Fruit fly (Drosophila melanogaster) whole organism, wandering third instar larva: Measurements from ENCODE around the gene Sema1a.
A peak's percentile ranks its signal among the peaks of the same experiment; 100 is the strongest.

Experiments
- Abd-B ChIP-seq: fragments of >200 bp; optimal IDR thresholded peaks from 2 replicates; lab custom pipeline; 2017; ENCODE audit warnings: missing biosample characterization, missing genetic modification characterization
- CG32264 ChIP-seq: fragments of 200-800 bp; sonication (Bioruptor generic); optimal IDR thresholded peaks from 2 replicates; lab custom pipeline; 2016; ENCODE audit warnings: missing biosample characterization, missing genetic modification characterization
- CG9705 ChIP-seq: fragments of 200-800 bp; sonication (Bioruptor generic); optimal IDR thresholded peaks from 2 replicates; lab custom pipeline; 2018; ENCODE audit warnings: missing biosample characterization, mild to moderate bottlenecking, missing genetic modification characterization
- CrebA ChIP-seq: fragments of 200-800 bp; sonication (Bioruptor generic); optimal IDR thresholded peaks from 2 replicates; lab custom pipeline; 2016; ENCODE audit warnings: missing biosample characterization, mild to moderate bottlenecking, missing genetic modification characterization, borderline replicate concordance
- Dfd ChIP-seq: fragments of >200 bp; optimal IDR thresholded peaks from 2 replicates; lab custom pipeline; 2017; ENCODE audit warnings: missing biosample characterization, missing genetic modification characterization
- Dif ChIP-seq: fragments of 200-275, 200-300 bp; sonication (Bioruptor generic); optimal IDR thresholded peaks from 2 replicates; lab custom pipeline; 2018; ENCODE audit warnings: missing biosample characterization, missing genetic modification characterization; ENCODE audit not compliant: partially characterized antibody
- GATAd ChIP-seq: sonication (Bioruptor generic); optimal IDR thresholded peaks from 2 replicates; lab custom pipeline; 2016; ENCODE audit warnings: missing biosample characterization, missing genetic modification characterization
- HLH106 ChIP-seq: fragments of 200-800 bp; optimal IDR thresholded peaks from 3 replicates; lab custom pipeline; 2019; ENCODE audit warnings: missing biosample characterization, mild to moderate bottlenecking, missing genetic modification characterization, moderate library complexity
- Hnf4 ChIP-seq: fragments of 200-800 bp; sonication (Bioruptor generic); optimal IDR thresholded peaks from 2 replicates; lab custom pipeline; 2016; ENCODE audit warnings: missing biosample characterization, mild to moderate bottlenecking, missing genetic modification characterization
- Hr78 ChIP-seq: fragments of >200 bp; optimal IDR thresholded peaks from 2 replicates; lab custom pipeline; 2017; ENCODE audit warnings: missing biosample characterization, missing genetic modification characterization
- Hr83 ChIP-seq: fragments of 200-300 bp; sonication (Bioruptor generic); optimal IDR thresholded peaks from 2 replicates; lab custom pipeline; 2016; ENCODE audit warnings: missing biosample characterization, mild to moderate bottlenecking, missing genetic modification characterization, moderate library complexity; ENCODE audit not compliant: poor library complexity, severe bottlenecking
- Jra ChIP-seq: sonication (Bioruptor generic); optimal IDR thresholded peaks from 2 replicates; lab custom pipeline; 2016; ENCODE audit warnings: missing biosample characterization, missing genetic modification characterization
- Mio ChIP-seq: sonication (Bioruptor generic); optimal IDR thresholded peaks from 2 replicates; lab custom pipeline; 2016; ENCODE audit warnings: missing biosample characterization, missing genetic modification characterization
- Myc ChIP-seq: fragments of >200 bp; optimal IDR thresholded peaks from 2 replicates; lab custom pipeline; 2017
- N ChIP-seq: fragments of >200 bp; optimal IDR thresholded peaks from 2 replicates; lab custom pipeline; 2018; ENCODE audit warnings: missing biosample characterization, missing external identifiers, missing genetic modification characterization
- OdsH ChIP-seq: fragments of 200-800 bp; sonication (Bioruptor generic); optimal IDR thresholded peaks from 2 replicates; lab custom pipeline; 2016; ENCODE audit warnings: missing biosample characterization, mild to moderate bottlenecking, missing genetic modification characterization
- Rel ChIP-seq, 2 experiments: fragments of 200-800 bp; sonication (Bioruptor generic) in 1 of 2; optimal IDR thresholded peaks; 2 replicates in 1 of 2; 3 replicates in 1 of 2; lab custom pipeline; 2016 to 2019; ENCODE audit warnings: mild to moderate bottlenecking in 2 of 2, missing biosample characterization in 2 of 2, missing genetic modification characterization in 2 of 2, moderate library complexity in 1 of 2
- Sp1 ChIP-seq: fragments of 200-800 bp; sonication (Bioruptor generic); optimal IDR thresholded peaks from 3 replicates; lab custom pipeline; 2019; ENCODE audit warnings: missing biosample characterization, mild to moderate bottlenecking, missing genetic modification characterization, moderate library complexity
- Vsx2 ChIP-seq: fragments of 200-300, 225-300 bp; sonication (Bioruptor generic); optimal IDR thresholded peaks from 2 replicates; lab custom pipeline; 2018; ENCODE audit warnings: missing biosample characterization, missing genetic modification characterization; ENCODE audit not compliant: partially characterized antibody
- br ChIP-seq: fragments of 200-800 bp; sonication (Bioruptor generic); optimal IDR thresholded peaks from 2 replicates; lab custom pipeline; 2016; ENCODE audit warnings: missing biosample characterization, missing genetic modification characterization
- brk ChIP-seq: fragments of 200-800 bp; sonication (Bioruptor generic); optimal IDR thresholded peaks from 2 replicates; lab custom pipeline; 2016; ENCODE audit warnings: missing biosample characterization, mild to moderate bottlenecking, missing genetic modification characterization
- dl ChIP-seq, 2 experiments: fragments of 175-275, 200-275 bp in 1 of 2; fragments of 200-275 bp in 1 of 2; sonication (Bioruptor generic); optimal IDR thresholded peaks; lab custom pipeline; 2018; ENCODE audit warnings: mild to moderate bottlenecking in 2 of 2, missing biosample characterization in 2 of 2, missing genetic modification characterization in 2 of 2, moderate library complexity in 2 of 2; ENCODE audit not compliant: partially characterized antibody in 2 of 2, insufficient read depth in 1 of 2
- dmrt93B ChIP-seq: fragments of 200-800 bp; sonication (Bioruptor generic); optimal IDR thresholded peaks from 2 replicates; lab custom pipeline; 2018; ENCODE audit warnings: missing biosample characterization, mild to moderate bottlenecking, missing genetic modification characterization
- dsf ChIP-seq: sonication (Bioruptor generic); optimal IDR thresholded peaks from 2 replicates; lab custom pipeline; 2016; ENCODE audit warnings: missing biosample characterization, missing genetic modification characterization, borderline replicate concordance
- ey ChIP-seq: fragments of 200-800 bp; sonication (Bioruptor generic); optimal IDR thresholded peaks from 2 replicates; lab custom pipeline; 2016; ENCODE audit warnings: missing biosample characterization, missing genetic modification characterization
- foxo ChIP-seq, 2 experiments: fragments of 200-800 bp; sonication (Bioruptor generic); optimal IDR thresholded peaks; 2 replicates in 1 of 2; 3 replicates in 1 of 2; lab custom pipeline; 2016 to 2017; ENCODE audit warnings: missing biosample characterization in 2 of 2, missing genetic modification characterization in 2 of 2
- fru ChIP-seq: fragments of 200-800 bp; sonication (Bioruptor generic); optimal IDR thresholded peaks from 3 replicates; lab custom pipeline; 2016; ENCODE audit warnings: missing biosample characterization, mild to moderate bottlenecking, missing genetic modification characterization
- h ChIP-seq: fragments of 200-800 bp; sonication (Bioruptor generic); optimal IDR thresholded peaks from 3 replicates; lab custom pipeline; 2016; ENCODE audit warnings: missing biosample characterization, mild to moderate bottlenecking, missing genetic modification characterization
- jim ChIP-seq: fragments of 175-275, 200-325 bp; sonication (Bioruptor generic); optimal IDR thresholded peaks from 2 replicates; lab custom pipeline; 2016; ENCODE audit warnings: missing biosample characterization, mild to moderate bottlenecking, missing genetic modification characterization
- lola ChIP-seq: fragments of >200 bp; optimal IDR thresholded peaks from 2 replicates; lab custom pipeline; 2017; ENCODE audit warnings: missing biosample characterization, missing genetic modification characterization
- pan ChIP-seq: fragments of >200 bp; optimal IDR thresholded peaks from 2 replicates; lab custom pipeline; 2017
- psq ChIP-seq: fragments of 200-800 bp; sonication (Bioruptor generic); optimal IDR thresholded peaks from 3 replicates; lab custom pipeline; 2017; ENCODE audit warnings: missing biosample characterization, mild to moderate bottlenecking, missing genetic modification characterization, moderate library complexity
- rgr ChIP-seq: fragments of 200-800 bp; sonication (Bioruptor generic); optimal IDR thresholded peaks from 3 replicates; lab custom pipeline; 2016; ENCODE audit warnings: missing biosample characterization, mild to moderate bottlenecking, missing genetic modification characterization
- sage ChIP-seq: fragments of 200-800 bp; sonication (Bioruptor generic); optimal IDR thresholded peaks from 2 replicates; lab custom pipeline; 2016; ENCODE audit warnings: missing biosample characterization, mild to moderate bottlenecking, missing genetic modification characterization
- sv ChIP-seq: fragments of 200-800 bp; sonication (Bioruptor generic); optimal IDR thresholded peaks from 3 replicates; lab custom pipeline; 2016; ENCODE audit warnings: missing biosample characterization, missing genetic modification characterization
- tai ChIP-seq: sonication (Bioruptor generic); optimal IDR thresholded peaks from 2 replicates; lab custom pipeline; 2016; ENCODE audit warnings: missing biosample characterization, missing genetic modification characterization
- usp ChIP-seq: fragments of >200 bp; optimal IDR thresholded peaks from 2 replicates; lab custom pipeline; 2017; ENCODE audit warnings: missing biosample characterization, missing genetic modification characterization
- woc ChIP-seq: sonication (Bioruptor generic); optimal IDR thresholded peaks from 2 replicates; lab custom pipeline; 2016; ENCODE audit warnings: missing biosample characterization, mild to moderate bottlenecking, missing genetic modification characterization

Gene Sema1a

dm6 chr2L:8534515-8535295 lies 7.2 kb upstream of the Sema1a start (continued):
- TF ChIP-seq Vsx2 (GFP tag; lab: Kevin White, UChicago) (peak; percentile 57), tai (GFP tag; lab: Kevin White, UChicago) (peak; percentile 88), HLH106 (tag; lab: Kevin White, UChicago) (peak; percentile 97), Sp1 (peak; percentile 95), ey (GFP tag; lab: Kevin White, UChicago) (peak; percentile 94), Myc (lab: Kevin White, UChicago) (no peak)

- TF ChIP-seq pan (lab: Kevin White, UChicago) (no peak), tai (GFP tag; lab: Kevin White, UChicago) (peak; percentile 8), HLH106 (tag; lab: Kevin White, UChicago) (peak; percentile 94), Sp1 (peak; percentile 97), woc (GFP tag; lab: Kevin White, UChicago) (peak; percentile 64), Jra (GFP tag; lab: Kevin White, UChicago) (no peak), CG9705 (peak; percentile 60), lola (GFP tag; lab: Kevin White, UChicago) (no peak), Abd-B (GFP tag; lab: Kevin White, UChicago) (no peak), OdsH (GFP tag; lab: Kevin White, UChicago) (peak; percentile 82), br (GFP tag; lab: Kevin White, UChicago) (peak; percentile 65), Dif (GFP tag; lab: Kevin White, UChicago) (peak; percentile 55), usp (GFP tag; lab: Kevin White, UChicago) (no peak), Vsx2 (GFP tag; lab: Kevin White, UChicago) (no peak), rgr (GFP tag; lab: Kevin White, UChicago) (peak; percentile 82), Hr78 (no peak), Dfd (GFP tag; lab: Kevin White, UChicago) (peak; percentile 32), jim (GFP tag; lab: Kevin White, UChicago) (no peak), foxo (GFP tag; optimal IDR thresholded peaks at IDR 0.05; lab: Kevin White, UChicago) (peak in 1 of 2 experiments; percentile 87), fru (GFP tag; lab: Kevin White, UChicago) (peak; percentile 77), sv (GFP tag; lab: Kevin White, UChicago) (peak; percentile 61), N (GFP tag; lab: Kevin White, UChicago) (no peak), CG32264 (no peak), brk (GFP tag; lab: Kevin White, UChicago) (peak; percentile 79), Rel (GFP tag; optimal IDR thresholded peaks at IDR 0.05; lab: Kevin White, UChicago) (peak; percentile 15), Rel (tag; optimal IDR thresholded peaks at IDR 0.05; lab: Kevin White, UChicago) (peak; percentile 31), Myc (lab: Kevin White, UChicago) (no peak), dl (GFP tag; optimal IDR thresholded peaks at IDR 0.05; lab: Kevin White, UChicago; ENCODE audit: insufficient read depth in 1 of 2, partially characterized antibody in 2 of 2) (peak in 1 of 2 experiments; percentile 44), h (GFP tag; lab: Kevin White, UChicago) (peak; percentile 60), Hr83 (GFP tag; lab: Kevin White, UChicago) (peak; percentile 47), psq (peak; percentile 84), GATAd (GFP tag; lab: Kevin White, UChicago) (no peak), CrebA (GFP tag; lab: Kevin White, UChicago) (peak; percentile 23), ey (GFP tag; lab: Kevin White, UChicago) (peak; percentile 66), Mio (GFP tag; lab: Kevin White, UChicago) (no peak), dmrt93B (GFP tag; lab: Kevin White, UChicago) (peak; percentile 90), dsf (GFP tag; lab: Kevin White, UChicago) (no peak), sage (GFP tag; lab: Kevin White, UChicago) (peak; percentile 43), Hnf4 (GFP tag; lab: Kevin White, UChicago) (peak; percentile 42)
Observed at dm6 chr2L:8535394-8536176, 6.4 kb upstream of the Sema1a start.
